Fruit fly (Drosophila melanogaster) whole organism, pupa: ENCODE results near the gene CG43082.

Source experiments
- CG12605 ChIP-seq: fragments of 200-800 bp; sonication (Bioruptor generic); IDR thresholded peaks from 2 replicates; pipeline ENCODE4 v1.3.6; 2022; ENCODE audit warnings: missing biosample characterization, missing genetic modification characterization
- CG34367 ChIP-seq: fragments of 200-800 bp; sonication (Bioruptor generic); optimal IDR thresholded peaks from 2 replicates; lab custom pipeline; 2018; ENCODE audit warnings: missing biosample characterization, mild to moderate bottlenecking, missing genetic modification characterization
- CG9948 ChIP-seq: fragments of 200-800 bp; sonication (Bioruptor generic); optimal IDR thresholded peaks from 2 replicates; lab custom pipeline; 2018; ENCODE audit warnings: missing biosample characterization, mild to moderate bottlenecking, missing genetic modification characterization, moderate library complexity
- gl ChIP-seq: fragments of 200-800 bp; sonication (Bioruptor generic); optimal IDR thresholded peaks from 2 replicates; lab custom pipeline; 2018; ENCODE audit warnings: missing biosample characterization, mild to moderate bottlenecking, missing genetic modification characterization

DNA sequence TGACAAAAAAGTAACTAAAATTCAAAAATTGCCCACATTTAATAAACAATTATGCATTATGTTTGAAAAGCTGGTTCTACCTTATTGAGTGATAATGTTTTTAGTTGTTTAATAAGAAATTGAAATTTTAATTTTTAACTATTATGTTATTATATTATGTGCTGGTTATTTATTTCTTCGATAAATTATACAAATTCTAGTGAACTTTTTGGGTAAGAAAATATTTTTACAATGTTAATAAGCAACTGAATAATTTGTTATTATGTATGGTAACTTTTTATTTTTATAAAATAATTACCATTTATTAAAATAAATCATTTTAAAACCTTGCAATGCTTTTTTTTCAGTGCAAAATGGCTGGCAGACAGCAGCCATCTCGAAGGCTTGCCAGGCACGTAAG, 45.2 kb upstream of the CG43082 start:
- TF ChIP-seq gl (tag; lab: Kevin White, UChicago) (no peak), CG12605 (GFP tag; lab: Robert Waterston, UW) (no peak), CG34367 (tag; lab: Kevin White, UChicago) (no peak), CG9948 (tag; lab: Kevin White, UChicago) (no peak)
